Worm (Caenorhabditis elegans): ENCODE results near the gene F56B3.9.

Gene F56B3.9

ce11 chrIV:773580-773979, 2.4 kb downstream of the F56B3.9 start:
- TF ChIP-seq dmd-8 (GFP tag; IDR thresholded peaks at IDR 0.05) (no peak), zfp-3 (GFP tag; conservative IDR thresholded peaks at IDR 0.05) (no peak), daf-8 (GFP tag; IDR thresholded peaks at IDR 0.05) (no peak), zip-2 (tag; optimal IDR thresholded peaks at IDR 0.05) (no peak), F10B5.3 (tag; optimal IDR thresholded peaks at IDR 0.05) (no peak), nhr-10 (tag; optimal IDR thresholded peaks at IDR 0.05) (no peak)

ce11 chrIV:778484-778883, 7.3 kb downstream of the F56B3.9 start, which contains the start of gene ugt-52:
Gene ugt-52, plus strand, starts transcription at chrIV:778784.
- TF ChIP-seq duxl-1 (tag; optimal IDR thresholded peaks at IDR 0.05; ENCODE audit: poor library complexity) (no peak), nhr-28 (tag; optimal IDR thresholded peaks at IDR 0.05) (peak; percentile 12), daf-16 (GFP tag; optimal IDR thresholded peaks at IDR 0.05) (no peak), daf-16 (tag; optimal IDR thresholded peaks at IDR 0.05) (peak; percentile 41)

ce11 chrIV:782393-782792, 11.2 kb downstream of the F56B3.9 start:
- TF ChIP-seq dmd-6 (GFP tag; IDR thresholded peaks at IDR 0.05): peak; percentile 39; the same call in 1 of the 2 replicates
- no peak for TF ChIP-seq lsy-2 (tag; optimal IDR thresholded peaks at IDR 0.05)
- no peak for TF ChIP-seq daf-16 (GFP tag; optimal IDR thresholded peaks at IDR 0.05)
- TF ChIP-seq daf-16 (tag; optimal IDR thresholded peaks at IDR 0.05): peak; percentile 81

ce11 chrIV:787755-788154, 16.6 kb downstream of the F56B3.9 start, which contains the start of gene F56B3.6:
Gene F56B3.6, plus strand, starts transcription at chrIV:788055.
- TF ChIP-seq daf-16 (GFP tag; optimal IDR thresholded peaks at IDR 0.05) (no peak), daf-16 (tag; optimal IDR thresholded peaks at IDR 0.05) (no peak), lir-3 (tag; optimal IDR thresholded peaks at IDR 0.05) (no peak), nhr-10 (tag; optimal IDR thresholded peaks at IDR 0.05) (no peak), snpc-1.2 (GFP tag; IDR thresholded peaks at IDR 0.05) (no peak), ztf-7 (tag; optimal IDR thresholded peaks at IDR 0.05) (no peak)

- TF ChIP-seq ama-1 (optimal IDR thresholded peaks at IDR 0.05) (peak; percentile 20), ceh-28 (tag; optimal IDR thresholded peaks at IDR 0.05) (peak; percentile 17), ZK337.2 (GFP tag; IDR thresholded peaks at IDR 0.05) (no peak), aha-1 (tag) (peak; percentile 42), ceh-62 (tag; optimal IDR thresholded peaks at IDR 0.05) (no peak), egl-27 (tag; optimal IDR thresholded peaks at IDR 0.05) (no peak), lim-7 (GFP tag; IDR thresholded peaks at IDR 0.05) (no peak), duxl-1 (tag; optimal IDR thresholded peaks at IDR 0.05; ENCODE audit: poor library complexity) (no peak), dve-1 (tag; optimal IDR thresholded peaks at IDR 0.05; ENCODE audit: insufficient read depth) (no peak), Y48G9A.11 (GFP tag; IDR thresholded peaks at IDR 0.05) (peak; percentile 41; the same call in 1 of the 2 replicates), dmd-6 (GFP tag; IDR thresholded peaks at IDR 0.05) (no peak), skn-1 (tag; optimal IDR thresholded peaks at IDR 0.05) (no peak), lin-38 (GFP tag; IDR thresholded peaks at IDR 0.05) (peak; percentile 57), nhr-25 (tag; optimal IDR thresholded peaks at IDR 0.05; ENCODE audit: borderline replicate concordance, insufficient read depth) (no peak), dpl-1 (GFP tag; optimal IDR thresholded peaks at IDR 0.05) (no peak)
Observed at ce11 chrIV:794275-794674, 23.1 kb downstream of the F56B3.9 start, which contains the start of gene F56B3.4. Gene F56B3.4, minus strand, starts transcription at chrIV:794275.

ce11 chrIV:795383-795872, 24.3 kb downstream of the F56B3.9 start, which contains the start of gene skr-18:
Gene skr-18, minus strand, starts transcription at chrIV:795433.
- TF ChIP-seq ceh-62 (tag; optimal IDR thresholded peaks at IDR 0.05) (no peak), nhr-11 (tag; optimal IDR thresholded peaks at IDR 0.05) (no peak), daf-8 (GFP tag; IDR thresholded peaks at IDR 0.05) (no peak), lin-15B (tag; optimal IDR thresholded peaks at IDR 0.05) (no peak), arid-1 (GFP tag; conservative IDR thresholded peaks at IDR 0.05) (peak; percentile 47; the same call in 1 of the 2 replicates), ceh-32 (tag; optimal IDR thresholded peaks at IDR 0.05; ENCODE audit: poor library complexity) (no peak), spr-3 (GFP tag; optimal IDR thresholded peaks at IDR 0.05) (no peak), lin-38 (GFP tag; IDR thresholded peaks at IDR 0.05) (peak; percentile 65), php-3 (GFP tag; IDR thresholded peaks at IDR 0.05) (no peak), unc-130 (GFP tag; optimal IDR thresholded peaks at IDR 0.05) (no peak)

Measured in whole organism, L4 larva.